Fruit fly (Drosophila melanogaster) whole organism, embryonic: Measurements from ENCODE around the gene CG31807.

Experiments
- CG10654 ChIP-seq: fragments of 200-800 bp; sonication (Bioruptor generic); optimal IDR thresholded peaks from 2 replicates; lab custom pipeline; 2016; ENCODE audit warnings: missing biosample characterization, missing genetic modification characterization
- CG11723 ChIP-seq: fragments of 200-800 bp; sonication (Bioruptor generic); optimal IDR thresholded peaks from 2 replicates; lab custom pipeline; 2017; ENCODE audit warnings: missing biosample characterization, mild to moderate bottlenecking, missing genetic modification characterization
- CG6654 ChIP-seq: fragments of 200-800 bp; sonication (Bioruptor generic); optimal IDR thresholded peaks from 2 replicates; lab custom pipeline; 2017; ENCODE audit warnings: missing biosample characterization, mild to moderate bottlenecking, missing genetic modification characterization
- Dbx ChIP-seq: fragments of 200-800 bp; sonication (Bioruptor generic); IDR thresholded peaks from 3 replicates; pipeline ENCODE4 v1.3.6; 2022; ENCODE audit warnings: missing biosample characterization, missing genetic modification characterization
- Dip3 ChIP-seq: fragments of 200-800 bp; sonication (Bioruptor generic); optimal IDR thresholded peaks from 3 replicates; lab custom pipeline; 2016; ENCODE audit warnings: missing biosample characterization, missing genetic modification characterization
- E2f1 ChIP-seq: fragments of 200-800 bp; sonication (Bioruptor generic); IDR thresholded peaks from 2 replicates; pipeline ENCODE4 v1.3.6; 2022; ENCODE audit warnings: missing biosample characterization, missing genetic modification characterization
- GATAe ChIP-seq: fragments of 200-800 bp; sonication (Bioruptor generic); conservative IDR thresholded peaks from 2 replicates; pipeline ENCODE4 v1.3.6; 2022; ENCODE audit warnings: missing biosample characterization, missing genetic modification characterization
- crc ChIP-seq: fragments of 200-800 bp; sonication (Bioruptor generic); optimal IDR thresholded peaks from 2 replicates; lab custom pipeline; 2016; ENCODE audit warnings: missing biosample characterization, missing genetic modification characterization
- pita ChIP-seq: fragments of 200-800 bp; sonication (Bioruptor generic); optimal IDR thresholded peaks from 2 replicates; lab custom pipeline; 2017; ENCODE audit warnings: missing biosample characterization, mild to moderate bottlenecking, missing genetic modification characterization

DNA sequence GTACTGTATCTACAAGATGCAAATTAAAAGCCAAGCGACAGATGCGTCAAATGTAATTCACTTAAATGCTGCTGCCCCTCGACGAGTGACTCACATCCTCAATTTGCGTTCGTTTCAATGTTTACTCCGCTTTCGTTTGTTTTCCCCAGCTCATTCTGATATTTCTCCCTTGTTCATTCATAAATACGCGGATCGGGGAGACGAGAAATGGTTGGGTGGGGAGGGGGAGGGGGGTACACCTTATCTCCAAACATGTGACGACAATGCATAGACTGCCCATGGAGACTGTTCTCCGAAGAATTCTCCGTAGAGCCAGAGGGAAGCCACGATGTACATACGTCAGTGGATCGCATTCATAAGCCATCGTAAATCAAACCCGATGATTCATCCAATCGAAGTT is 46.5 kb downstream of the CG31807 start:
- TF ChIP-seq GATAe (GFP tag; lab: Robert Waterston, UW) (no peak), CG10654 (GFP tag; lab: Kevin White, UChicago) (no peak), E2f1 (no peak), crc (no peak), pita (GFP tag; lab: Kevin White, UChicago) (no peak), CG11723 (GFP tag; lab: Kevin White, UChicago) (no peak), Dip3 (no peak), Dbx (no peak), CG6654 (no peak)
